Fruit fly (Drosophila melanogaster): ENCODE measurements around the gene CG7330.

The CG7330 gene

DNA sequence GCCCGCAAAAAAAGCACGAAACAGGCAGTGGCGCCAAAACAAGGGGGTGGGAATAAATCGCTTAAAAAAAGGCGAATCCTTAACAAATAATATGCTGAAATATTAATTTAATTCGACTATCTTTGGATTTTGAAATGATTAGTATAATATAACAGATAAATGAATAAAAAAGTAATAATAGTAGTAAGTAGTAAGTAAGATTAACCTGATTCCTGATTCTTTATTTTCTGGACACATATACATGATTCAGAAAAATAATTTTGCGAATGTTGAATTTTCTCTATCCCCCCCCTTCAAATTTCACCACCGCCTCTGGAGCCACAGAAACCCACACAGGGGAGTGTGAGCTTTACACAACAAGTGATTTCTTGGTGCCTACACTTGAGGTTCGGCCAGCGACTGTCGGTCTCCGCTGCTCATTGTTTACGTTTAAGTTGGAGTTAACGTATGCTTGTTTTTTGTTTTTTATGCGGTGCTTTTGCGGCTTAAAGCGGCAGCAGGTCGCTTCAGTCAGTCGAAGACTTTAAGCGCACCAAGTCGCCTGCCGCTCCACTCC lies at the start of gene CG7330:
Gene CG7330, plus strand, starts transcription at position 506 of the 556 bp plus-strand sequence.
- TF ChIP-seq CTCF (optimal IDR thresholded peaks at IDR 0.05): no peak
- TF ChIP-seq CG8478 (optimal IDR thresholded peaks at IDR 0.05): no peak

DNA sequence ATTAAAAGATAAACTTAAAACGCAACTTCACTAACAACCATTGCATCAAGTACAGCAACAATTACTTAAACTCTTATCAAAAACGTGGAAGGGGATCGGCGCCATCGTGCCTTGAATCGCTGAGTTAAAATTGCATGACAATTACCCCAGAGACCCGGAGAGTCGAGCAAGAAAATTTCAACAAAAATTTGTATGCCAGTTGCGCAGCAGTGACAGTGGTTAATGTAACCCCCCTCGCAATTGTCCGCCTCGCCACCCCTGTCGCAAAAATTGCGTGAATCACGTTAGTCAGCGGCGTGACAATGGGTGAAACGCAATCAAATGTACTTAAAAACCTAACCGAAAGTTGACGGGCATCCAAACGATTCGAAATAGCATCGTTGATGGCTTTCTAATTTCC lies 49.0 kb upstream of the CG7330 start:
- TF ChIP-seq CG8478 (optimal IDR thresholded peaks at IDR 0.05): no peak
- no peak for TF ChIP-seq CTCF (optimal IDR thresholded peaks at IDR 0.05)

DNA sequence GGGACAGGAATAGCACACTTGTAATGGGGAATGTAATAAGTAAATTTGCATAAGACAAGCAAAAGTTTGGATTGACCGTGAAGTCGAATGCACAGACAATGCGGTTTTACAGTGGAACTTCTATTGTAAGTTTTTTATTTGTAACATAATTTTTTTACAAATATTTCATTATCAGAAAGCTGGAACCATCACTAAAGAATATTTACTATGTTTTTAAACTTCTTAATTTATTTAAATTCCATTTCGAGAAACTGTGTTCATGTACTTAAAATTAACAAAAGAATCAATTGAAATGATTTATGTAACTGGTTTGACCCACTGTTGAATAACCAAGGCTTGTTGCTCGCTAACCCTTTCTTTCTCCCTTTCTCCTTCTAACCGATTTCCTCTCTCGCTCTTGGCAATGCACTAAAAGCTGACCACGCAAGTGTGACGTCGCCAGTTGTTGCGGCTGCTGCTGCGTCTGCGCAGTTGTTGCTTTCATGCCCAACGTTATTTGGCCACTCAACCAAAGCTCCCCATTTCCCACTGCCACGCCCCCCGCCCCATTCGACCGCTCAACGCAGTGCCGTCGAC lies 47.2 kb upstream of the CG7330 start:
- TF ChIP-seq CTCF (optimal IDR thresholded peaks at IDR 0.05) (no peak), CG8478 (optimal IDR thresholded peaks at IDR 0.05) (no peak)

DNA sequence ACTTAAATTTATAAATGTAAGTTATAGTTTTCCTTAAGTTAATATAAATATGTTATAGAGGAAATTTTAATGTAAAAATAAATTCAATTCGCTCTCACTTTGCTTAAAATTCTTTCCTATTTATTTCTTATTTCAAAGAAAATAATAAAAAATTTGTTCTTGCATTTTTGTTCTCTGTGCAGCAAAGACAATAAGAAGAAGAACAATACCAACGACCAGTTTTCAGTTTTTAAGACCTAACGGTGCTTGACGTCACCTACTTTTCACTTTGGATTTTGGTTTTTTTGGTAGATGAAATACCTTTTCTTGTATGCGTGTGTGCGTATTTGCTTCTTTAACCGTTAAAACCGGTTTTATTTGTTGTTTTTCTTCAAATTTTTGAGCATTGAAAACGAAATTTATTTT lies 46.6 kb upstream of the CG7330 start:
- TF ChIP-seq CTCF (optimal IDR thresholded peaks at IDR 0.05): no peak
- TF ChIP-seq CG8478 (optimal IDR thresholded peaks at IDR 0.05): no peak

DNA sequence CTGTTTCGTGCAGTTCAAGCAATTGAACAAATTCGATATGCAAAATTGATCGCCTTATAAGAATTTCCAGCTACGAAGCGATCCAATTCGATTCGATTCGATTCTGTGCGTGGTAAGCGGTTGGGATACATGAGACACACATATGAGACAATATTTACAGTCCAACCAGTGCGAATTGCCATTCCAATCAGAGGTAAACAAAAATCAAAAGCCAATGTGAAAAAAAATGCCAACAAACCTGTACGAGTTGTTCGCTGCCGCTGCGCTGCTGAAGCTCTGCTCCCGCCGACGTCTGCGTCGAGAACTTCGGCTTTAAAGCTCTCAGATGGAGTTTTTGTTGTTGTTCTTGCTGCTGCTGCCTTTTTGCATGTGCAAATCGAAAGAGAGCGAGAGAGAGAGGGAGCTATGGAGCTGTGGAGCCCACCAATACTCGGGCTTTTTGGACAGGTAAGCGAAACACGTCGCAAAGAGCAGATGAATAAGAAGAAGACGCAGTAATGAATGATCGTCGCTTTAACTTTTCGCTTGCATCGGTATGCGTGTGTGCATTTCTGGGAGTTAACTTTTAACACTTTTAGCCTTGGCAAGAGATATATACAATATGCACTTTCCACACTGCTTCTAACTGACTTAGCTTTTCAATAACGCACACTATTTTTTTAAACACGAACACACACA lies 43.2 kb upstream of the CG7330 start:
- TF ChIP-seq CTCF (optimal IDR thresholded peaks at IDR 0.05) (no peak), CG8478 (optimal IDR thresholded peaks at IDR 0.05) (no peak)

DNA sequence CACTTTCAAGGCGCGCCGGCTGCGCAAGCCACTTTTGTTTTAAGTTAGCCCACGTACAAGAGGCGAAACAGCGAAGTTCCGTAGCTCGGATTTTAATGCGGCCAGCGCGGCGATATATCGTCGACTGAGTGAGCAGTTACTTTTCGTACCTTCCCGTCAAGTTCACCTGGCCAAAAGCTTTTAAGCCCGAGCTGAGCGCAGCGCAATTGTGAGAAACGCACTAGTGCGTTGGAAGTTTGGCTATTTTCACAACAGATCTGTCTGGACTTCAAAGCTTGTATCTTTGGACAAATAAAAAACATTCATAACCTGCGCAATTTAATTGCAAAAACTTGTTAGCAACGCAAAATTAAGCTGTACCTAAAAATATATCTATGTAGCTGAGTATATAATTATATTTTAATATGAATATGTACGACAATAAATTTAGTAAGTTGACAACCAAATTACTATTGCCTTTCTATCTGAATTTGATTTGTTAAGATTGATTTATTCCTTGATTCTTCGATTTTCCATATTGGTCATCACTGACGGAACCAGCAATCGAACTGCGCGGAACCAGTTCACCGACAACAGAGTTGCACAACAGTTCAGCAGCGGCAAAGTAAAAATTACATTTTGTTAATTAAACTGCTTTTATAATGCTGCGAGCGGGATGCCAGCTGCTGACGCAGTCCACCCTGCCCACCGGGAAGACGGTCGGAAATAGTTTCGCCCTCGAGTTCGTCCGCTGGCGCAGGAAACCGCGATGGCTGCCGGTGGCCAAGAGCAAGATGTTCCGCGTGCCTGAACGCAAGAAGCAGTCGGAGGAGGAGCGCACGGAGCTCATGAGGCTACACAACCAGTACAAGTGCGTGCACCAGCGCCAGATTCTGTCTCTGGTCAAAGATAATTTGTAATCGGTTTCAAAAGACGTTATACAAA lies 42.4 kb upstream of the CG7330 start, which contains the start of the genes CG13698 and mRpS26:
Gene CG13698, minus strand, starts transcription at position 129 of the 924 bp plus-strand sequence.
Gene mRpS26, plus strand, starts transcription at position 559 of the 924 bp plus-strand sequence.
- TF ChIP-seq CG8478 (optimal IDR thresholded peaks at IDR 0.05) (no peak), CTCF (optimal IDR thresholded peaks at IDR 0.05) (no peak)

DNA sequence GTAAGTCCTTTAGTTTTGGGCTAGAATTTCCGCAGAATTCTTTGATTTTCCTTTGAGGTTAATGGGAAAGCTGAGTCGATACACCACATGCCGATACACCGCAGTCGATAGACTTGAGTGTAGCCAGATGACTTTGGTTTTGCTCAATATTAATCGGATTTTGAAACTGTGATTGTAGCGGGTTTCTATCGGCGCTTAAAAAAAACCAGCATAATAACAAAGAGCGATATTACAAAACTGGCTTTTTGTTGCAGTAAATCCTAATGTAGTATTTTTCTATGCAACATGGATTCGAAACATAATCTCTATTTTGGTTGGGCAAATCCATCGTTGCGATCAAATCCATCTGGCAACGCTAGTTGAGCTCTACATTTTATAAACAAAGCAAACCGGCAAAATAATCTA lies 39.3 kb upstream of the CG7330 start, which contains the start of the genes Polr3D and mus304:
Gene Polr3D, minus strand, starts transcription at position 116 of the 405 bp plus-strand sequence.
Gene mus304, plus strand, starts transcription at position 356 of the 405 bp plus-strand sequence.
- TF ChIP-seq CG8478 (optimal IDR thresholded peaks at IDR 0.05) (no peak), CTCF (optimal IDR thresholded peaks at IDR 0.05) (peak in 1 of 2 experiments; percentile 9)

DNA sequence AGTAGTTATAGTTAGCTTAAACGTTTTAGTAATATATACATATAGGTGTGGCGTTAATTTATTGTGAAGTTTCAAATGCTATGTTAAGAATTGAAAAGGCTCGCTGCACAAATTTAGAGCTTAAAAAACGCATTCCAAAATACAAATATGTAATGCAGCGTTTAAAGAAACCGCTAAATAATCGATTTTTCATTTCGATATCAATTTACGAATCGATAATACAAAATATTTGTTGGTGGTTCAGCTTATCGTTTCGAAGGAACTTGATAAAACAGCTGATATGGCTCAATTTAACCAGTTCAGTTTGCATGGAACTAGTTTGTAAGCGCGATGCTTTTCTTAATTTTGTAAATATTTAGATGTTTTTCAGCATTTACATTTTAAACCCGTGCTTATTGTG lies 36.1 kb upstream of the CG7330 start, which contains the start of the genes CG32195 and CG7341:
Gene CG32195, plus strand, starts transcription at position 291 of the 400 bp plus-strand sequence.
Gene CG7341, plus strand, starts transcription at position 291 of the 400 bp plus-strand sequence.
- TF ChIP-seq CG8478 (optimal IDR thresholded peaks at IDR 0.05) (no peak), CTCF (optimal IDR thresholded peaks at IDR 0.05) (no peak)

DNA sequence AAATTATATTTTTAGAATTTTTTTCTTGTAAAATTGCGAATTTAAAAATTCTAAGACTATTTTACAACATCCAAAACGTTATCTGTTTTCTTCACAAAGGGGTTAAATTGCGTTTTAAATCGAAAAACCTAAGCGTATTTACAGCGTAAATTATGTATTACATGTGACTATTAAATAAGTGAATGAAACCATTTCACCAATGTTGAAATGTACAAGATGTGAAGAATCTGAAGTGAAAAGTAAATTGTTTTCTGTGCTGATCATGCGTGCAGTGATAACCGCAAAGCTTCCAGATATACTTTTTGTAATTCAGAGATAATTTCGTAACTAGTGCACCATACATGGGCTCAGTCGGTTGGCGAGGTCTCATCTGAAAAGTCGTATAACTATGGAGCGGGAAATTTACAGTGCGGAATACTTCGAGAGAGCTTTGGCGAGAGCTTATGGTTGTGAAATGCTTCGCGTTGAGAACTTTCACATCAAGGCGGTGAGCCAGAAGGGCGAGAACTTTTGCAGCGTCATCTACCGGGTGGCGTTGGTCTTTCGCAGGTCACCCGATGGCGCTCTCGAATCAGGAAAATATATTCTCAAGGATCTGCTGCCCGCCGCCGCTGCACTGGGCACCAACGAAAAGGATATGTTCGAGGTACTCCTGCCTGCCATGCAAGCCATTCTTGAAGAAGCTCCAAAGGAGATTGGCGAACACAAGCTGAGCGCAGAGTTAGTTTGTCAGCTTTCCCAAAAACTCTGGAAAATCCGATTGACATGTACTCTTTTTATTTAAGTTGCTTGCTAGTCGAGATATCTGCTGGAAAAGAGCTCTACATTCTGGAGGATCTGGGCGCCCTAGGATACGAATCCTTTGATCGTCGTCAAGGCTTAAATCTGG lies 34.4 kb upstream of the CG7330 start:
- TF ChIP-seq CTCF (optimal IDR thresholded peaks at IDR 0.05) (peak; percentile 40 to 51), CG8478 (optimal IDR thresholded peaks at IDR 0.05) (no peak)

DNA sequence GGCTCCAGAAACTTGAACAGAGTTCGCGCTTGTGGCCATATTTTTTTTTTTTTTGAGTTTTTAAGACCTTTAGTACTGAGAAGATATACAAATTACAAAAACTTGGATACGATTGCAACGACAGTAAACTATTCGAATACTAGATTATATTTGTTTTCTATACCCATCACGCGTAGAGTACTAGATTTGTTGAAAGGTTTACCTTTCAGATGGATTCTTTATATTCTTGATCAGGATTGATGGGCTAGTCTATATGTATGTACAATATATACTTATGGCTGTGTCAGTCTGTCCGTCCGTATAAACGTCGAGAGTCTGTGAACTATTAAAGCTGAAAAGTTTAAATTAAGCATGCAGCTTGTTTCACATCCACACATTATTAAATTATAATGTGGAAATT lies 26.8 kb upstream of the CG7330 start, which contains the start of gene CG42853:
Gene CG42853, minus strand, starts transcription at position 101 of the 400 bp plus-strand sequence.
- TF ChIP-seq CTCF (optimal IDR thresholded peaks at IDR 0.05) (no peak), CG8478 (optimal IDR thresholded peaks at IDR 0.05) (no peak)

DNA sequence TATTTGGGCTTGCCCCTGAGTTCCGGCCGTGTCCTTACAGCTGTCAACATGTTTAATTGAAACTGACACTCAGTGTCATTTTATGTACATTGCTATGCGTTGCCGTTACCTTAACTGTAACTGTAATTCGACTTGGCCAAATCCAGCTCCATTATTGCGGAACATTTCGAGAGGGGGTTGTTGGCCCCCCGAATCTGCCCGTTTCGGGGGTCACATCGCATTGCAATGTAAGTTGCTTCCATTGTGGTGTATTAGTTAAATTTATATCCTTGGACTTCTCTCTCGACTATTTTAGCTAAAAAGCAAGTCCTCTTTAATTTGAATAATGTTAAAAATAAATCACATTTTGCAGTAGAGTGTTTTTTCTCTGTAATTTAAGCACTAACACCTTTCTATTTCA lies 24.6 kb upstream of the CG7330 start:
- TF ChIP-seq CTCF (optimal IDR thresholded peaks at IDR 0.05) (no peak), CG8478 (optimal IDR thresholded peaks at IDR 0.05) (no peak)

DNA sequence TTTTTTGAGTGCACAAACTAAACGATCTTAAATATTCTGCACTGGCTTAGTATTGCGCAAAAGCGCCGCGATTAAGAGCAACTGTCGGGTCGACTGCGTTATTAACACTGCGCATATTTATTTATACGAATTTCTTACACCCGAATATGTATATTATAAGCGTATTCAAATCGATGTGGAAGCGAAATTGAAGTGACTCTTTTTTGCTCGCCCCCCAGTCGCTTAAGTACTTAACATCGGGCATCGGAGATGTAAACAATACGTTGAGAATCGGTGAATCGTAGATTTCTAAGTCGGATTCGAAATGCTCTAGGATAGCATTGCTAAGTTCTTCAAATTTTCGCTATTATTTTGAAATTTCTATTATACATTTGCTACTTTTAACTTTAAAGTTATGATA lies 16.1 kb upstream of the CG7330 start, which contains the start of gene Cyp312a1:
Gene Cyp312a1, minus strand, starts transcription at position 101 of the 400 bp plus-strand sequence.
- TF ChIP-seq CTCF (optimal IDR thresholded peaks at IDR 0.05) (no peak), CG8478 (optimal IDR thresholded peaks at IDR 0.05) (no peak)

DNA sequence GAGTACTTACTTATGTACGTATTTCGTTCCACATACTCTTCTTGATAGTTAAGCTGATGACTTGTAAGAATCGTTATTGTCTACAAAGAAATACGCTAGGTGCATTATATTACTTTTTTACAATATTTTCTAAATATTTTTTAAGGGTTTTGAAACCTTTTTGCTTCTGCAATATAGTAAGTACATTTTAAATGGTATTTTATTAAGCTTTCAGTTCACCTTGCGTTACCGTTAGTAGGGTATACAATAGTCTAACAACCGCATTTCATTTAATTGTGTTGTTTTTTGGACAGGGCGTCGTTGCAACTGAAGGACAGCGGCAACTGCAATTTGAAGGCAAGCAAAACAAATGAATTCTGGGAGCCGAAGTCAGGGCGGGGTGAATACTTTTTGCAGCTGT lies 11.5 kb upstream of the CG7330 start:
- TF ChIP-seq CTCF (optimal IDR thresholded peaks at IDR 0.05) (no peak), CG8478 (optimal IDR thresholded peaks at IDR 0.05) (no peak)

Measured in S2 (cell line).